Fruit fly (Drosophila melanogaster) whole organism: ENCODE data around the gene CG5973.

Source experiments
- CG8478 ChIP-seq: fragments of >200 bp; optimal IDR thresholded peaks from 2 replicates; lab custom pipeline; 2018; ENCODE audit warnings: inconsistent platforms
- Dll ChIP-seq: fragments of >200 bp; optimal IDR thresholded peaks from 2 replicates; lab custom pipeline; 2017
- EcR ChIP-seq, 2 experiments: fragments of >200 bp; optimal IDR thresholded peaks; 2 replicates each; lab custom pipeline; 2017; ENCODE audit warnings: missing biosample characterization in 2 of 2, missing genetic modification characterization in 2 of 2, missing genetic modification reagents in 2 of 2
- pan ChIP-seq: fragments of >200 bp; optimal IDR thresholded peaks from 2 replicates; lab custom pipeline; 2017
- psq ChIP-seq: fragments of >200 bp; optimal IDR thresholded peaks from 2 replicates; lab custom pipeline; 2017
- usp ChIP-seq: fragments of >200 bp; optimal IDR thresholded peaks from 2 replicates; lab custom pipeline; 2017; ENCODE audit warnings: missing biosample characterization, missing genetic modification characterization, mixed read lengths

The CG5973 gene

dm6 chr2L:7436492-7437324, 584 bp upstream of the CG5973 start:
- TF ChIP-seq psq (no peak), CG8478 (lab: Kevin White, UChicago) (no peak), usp (GFP tag; lab: Kevin White, UChicago) (no peak), pan (lab: Kevin White, UChicago) (no peak), EcR (GFP tag; optimal IDR thresholded peaks at IDR 0.05; lab: Kevin White, UChicago) (no peak), Dll (lab: Kevin White, UChicago) (no peak)

- no peak for TF ChIP-seq Dll (lab: Kevin White, UChicago)
- TF ChIP-seq pan (lab: Kevin White, UChicago): no peak
- TF ChIP-seq usp (GFP tag; lab: Kevin White, UChicago): no peak
- TF ChIP-seq EcR (GFP tag; optimal IDR thresholded peaks at IDR 0.05; lab: Kevin White, UChicago): no peak
- TF ChIP-seq psq: no peak
- no peak for TF ChIP-seq CG8478 (lab: Kevin White, UChicago)
Observed at dm6 chr2L:7438505-7438904, 1.2 kb downstream of the CG5973 start.

- TF ChIP-seq Dll (lab: Kevin White, UChicago) (no peak), CG8478 (lab: Kevin White, UChicago) (no peak), psq (no peak), EcR (GFP tag; optimal IDR thresholded peaks at IDR 0.05; lab: Kevin White, UChicago) (no peak)
Observed at dm6 chr2L:7440458-7441018, 3.2 kb downstream of the CG5973 start.

dm6 chr2L:7442106-7442505, 4.8 kb downstream of the CG5973 start:
- no peak for TF ChIP-seq pan (lab: Kevin White, UChicago)
- TF ChIP-seq EcR (GFP tag; optimal IDR thresholded peaks at IDR 0.05; lab: Kevin White, UChicago): no peak
- TF ChIP-seq usp (GFP tag; lab: Kevin White, UChicago): no peak
- TF ChIP-seq psq: no peak
- no peak for TF ChIP-seq Dll (lab: Kevin White, UChicago)
- no peak for TF ChIP-seq CG8478 (lab: Kevin White, UChicago)

- TF ChIP-seq pan (lab: Kevin White, UChicago) (no peak), psq (no peak), EcR (GFP tag; optimal IDR thresholded peaks at IDR 0.05; lab: Kevin White, UChicago) (no peak), Dll (lab: Kevin White, UChicago) (no peak), CG8478 (lab: Kevin White, UChicago) (no peak), usp (GFP tag; lab: Kevin White, UChicago) (no peak)
Observed at dm6 chr2L:7442929-7443328, 5.6 kb downstream of the CG5973 start.

dm6 chr2L:7447820-7448219, 10.5 kb downstream of the CG5973 start:
- TF ChIP-seq EcR (GFP tag; optimal IDR thresholded peaks at IDR 0.05; lab: Kevin White, UChicago) (no peak), CG8478 (lab: Kevin White, UChicago) (no peak), pan (lab: Kevin White, UChicago) (no peak), usp (GFP tag; lab: Kevin White, UChicago) (no peak), psq (no peak), Dll (lab: Kevin White, UChicago) (no peak)

dm6 chr2L:7448371-7448770, 11.1 kb downstream of the CG5973 start:
- TF ChIP-seq CG8478 (lab: Kevin White, UChicago) (no peak), EcR (GFP tag; optimal IDR thresholded peaks at IDR 0.05; lab: Kevin White, UChicago) (no peak), pan (lab: Kevin White, UChicago) (no peak), psq (no peak), usp (GFP tag; lab: Kevin White, UChicago) (no peak), Dll (lab: Kevin White, UChicago) (no peak)

dm6 chr2L:7450966-7451365, 13.7 kb downstream of the CG5973 start, which contains the start of gene santa-maria:
Gene santa-maria (minus strand): TSS chr2L:7451244.
- TF ChIP-seq Dll (lab: Kevin White, UChicago): no peak
- TF ChIP-seq usp (GFP tag; lab: Kevin White, UChicago): no peak
- TF ChIP-seq psq: no peak
- TF ChIP-seq pan (lab: Kevin White, UChicago): no peak
- no peak for TF ChIP-seq CG8478 (lab: Kevin White, UChicago)

- TF ChIP-seq EcR (GFP tag; optimal IDR thresholded peaks at IDR 0.05; lab: Kevin White, UChicago) (no peak), pan (lab: Kevin White, UChicago) (no peak), usp (GFP tag; lab: Kevin White, UChicago) (no peak), CG8478 (lab: Kevin White, UChicago) (no peak), Dll (lab: Kevin White, UChicago) (no peak)
Observed at dm6 chr2L:7452093-7452492, 14.8 kb downstream of the CG5973 start.

- TF ChIP-seq usp (GFP tag; lab: Kevin White, UChicago) (no peak), pan (lab: Kevin White, UChicago) (no peak), psq (no peak), Dll (lab: Kevin White, UChicago) (no peak), CG8478 (lab: Kevin White, UChicago) (no peak), EcR (GFP tag; optimal IDR thresholded peaks at IDR 0.05; lab: Kevin White, UChicago) (no peak)
Observed at dm6 chr2L:7454112-7454511, 16.8 kb downstream of the CG5973 start, which contains the start of gene Gr28a. Gene Gr28a (minus strand): TSS chr2L:7454212.

- no peak for TF ChIP-seq Dll (lab: Kevin White, UChicago)
- TF ChIP-seq psq: no peak
- TF ChIP-seq usp (GFP tag; lab: Kevin White, UChicago): no peak
- no peak for TF ChIP-seq pan (lab: Kevin White, UChicago)
- TF ChIP-seq EcR (GFP tag; optimal IDR thresholded peaks at IDR 0.05; lab: Kevin White, UChicago): no peak
- no peak for TF ChIP-seq CG8478 (lab: Kevin White, UChicago)
Observed at dm6 chr2L:7462147-7462546, 24.9 kb downstream of the CG5973 start, which contains the start of gene Gr28b. Gene Gr28b (minus strand): TSS chr2L:7462247.
